Fruit fly (Drosophila melanogaster) whole organism, embryonic: ENCODE measurements around the gene p24-2.

Source experiments
- Atf-2 ChIP-seq: fragments of 200-800 bp; sonication (Bioruptor generic); optimal IDR thresholded peaks from 2 replicates; lab custom pipeline; 2016; ENCODE audit warnings: missing biosample characterization, missing genetic modification characterization
- Bdp1 ChIP-seq: fragments of 200-800 bp; sonication (Bioruptor generic); optimal IDR thresholded peaks from 3 replicates; lab custom pipeline; 2016; ENCODE audit warnings: missing biosample characterization, missing genetic modification characterization
- Bgb ChIP-seq: fragments of 200-800 bp; sonication (Bioruptor generic); IDR thresholded peaks from 2 replicates; pipeline ENCODE4 v1.3.6; 2022; ENCODE audit warnings: missing biosample characterization, missing genetic modification characterization; ENCODE audit not compliant: partially characterized antibody
- CG10147 ChIP-seq: fragments of 200-800 bp; sonication (Bioruptor generic); optimal IDR thresholded peaks from 2 replicates; lab custom pipeline; 2019; ENCODE audit warnings: missing biosample characterization, mild to moderate bottlenecking, missing genetic modification characterization, moderate library complexity
- CG10267 ChIP-seq: fragments of 200-800 bp; sonication (Bioruptor generic); optimal IDR thresholded peaks from 2 replicates; lab custom pipeline; 2018; ENCODE audit warnings: missing biosample characterization, mild to moderate bottlenecking, missing genetic modification characterization, moderate library complexity
- CG12104 ChIP-seq: fragments of 200-800 bp; sonication (Bioruptor generic); optimal IDR thresholded peaks from 3 replicates; lab custom pipeline; 2016; ENCODE audit warnings: missing biosample characterization, missing genetic modification characterization
- CG12744 ChIP-seq: fragments of 200-800 bp; sonication (Bioruptor generic); optimal IDR thresholded peaks from 2 replicates; lab custom pipeline; 2016; ENCODE audit warnings: missing biosample characterization, missing genetic modification characterization
- CG13287 ChIP-seq: fragments of 200-800 bp; sonication (Bioruptor generic); IDR thresholded peaks from 2 replicates; pipeline ENCODE4 v1.3.6; 2022; ENCODE audit warnings: missing biosample characterization, missing genetic modification characterization; ENCODE audit not compliant: partially characterized antibody
- CG14710 ChIP-seq: fragments of 200-800 bp; sonication (Bioruptor generic); optimal IDR thresholded peaks from 3 replicates; lab custom pipeline; 2019; ENCODE audit warnings: missing biosample characterization, mild to moderate bottlenecking, missing genetic modification characterization, moderate library complexity
- CG14860 ChIP-seq: fragments of 200-800 bp; sonication (Bioruptor generic); IDR thresholded peaks from 3 replicates; pipeline ENCODE4 v1.3.6; 2022; ENCODE audit warnings: missing biosample characterization, missing genetic modification characterization; ENCODE audit not compliant: partially characterized antibody
- CG15479 ChIP-seq: fragments of 200-800 bp; sonication (Bioruptor generic); optimal IDR thresholded peaks from 3 replicates; lab custom pipeline; 2019; ENCODE audit warnings: missing biosample characterization, mild to moderate bottlenecking, missing genetic modification characterization, moderate library complexity
- CG1603 ChIP-seq: fragments of 200-800 bp; sonication (Bioruptor generic); optimal IDR thresholded peaks from 2 replicates; lab custom pipeline; 2019; ENCODE audit warnings: missing biosample characterization, mild to moderate bottlenecking, missing genetic modification characterization, moderate library complexity
- CG16863 ChIP-seq: fragments of 200-800 bp; sonication (Bioruptor generic); optimal IDR thresholded peaks from 3 replicates; lab custom pipeline; 2016; ENCODE audit warnings: missing biosample characterization, missing genetic modification characterization
- CG17186 ChIP-seq: fragments of 200-800 bp; sonication (Bioruptor generic); optimal IDR thresholded peaks from 3 replicates; lab custom pipeline; 2017; ENCODE audit warnings: missing biosample characterization, missing genetic modification reagents, missing genetic modification characterization
- CG1792 ChIP-seq: fragments of 200-800 bp; sonication (Bioruptor generic); optimal IDR thresholded peaks from 2 replicates; lab custom pipeline; 2016; ENCODE audit warnings: missing biosample characterization, missing genetic modification characterization
- CG2120 ChIP-seq: fragments of 200-800 bp; sonication (Bioruptor generic); optimal IDR thresholded peaks from 3 replicates; lab custom pipeline; 2016; ENCODE audit warnings: missing biosample characterization, missing genetic modification characterization
- CG30431 ChIP-seq: fragments of 200-800 bp; sonication (Bioruptor generic); optimal IDR thresholded peaks from 2 replicates; lab custom pipeline; 2017; ENCODE audit warnings: missing biosample characterization, missing genetic modification characterization
- CG34422 ChIP-seq: fragments of 200-800 bp; sonication (Bioruptor generic); IDR thresholded peaks from 3 replicates; pipeline ENCODE4 v1.3.6; 2022; ENCODE audit warnings: missing biosample characterization, missing genetic modification characterization
- CG4424 ChIP-seq: fragments of 200-800 bp; sonication (Bioruptor generic); optimal IDR thresholded peaks from 3 replicates; lab custom pipeline; 2016; ENCODE audit warnings: missing biosample characterization, missing genetic modification characterization
- CG4617 ChIP-seq: fragments of 200-800 bp; sonication (Bioruptor generic); optimal IDR thresholded peaks from 3 replicates; lab custom pipeline; 2016; ENCODE audit warnings: missing biosample characterization, missing genetic modification characterization, borderline replicate concordance
- CG6175 ChIP-seq: fragments of 200-800 bp; sonication (Bioruptor generic); IDR thresholded peaks from 3 replicates; pipeline ENCODE4 v1.3.6; 2022; ENCODE audit warnings: missing biosample characterization, missing genetic modification characterization
- CG6683 ChIP-seq: fragments of 200-800 bp; sonication (Bioruptor generic); optimal IDR thresholded peaks from 2 replicates; lab custom pipeline; 2017; ENCODE audit warnings: missing biosample characterization, mild to moderate bottlenecking, missing genetic modification characterization, missing genetic modification reagents
- CG6689 ChIP-seq: fragments of 200-800 bp; sonication (Bioruptor generic); IDR thresholded peaks from 2 replicates; pipeline ENCODE4 v1.3.6; 2022; ENCODE audit warnings: missing biosample characterization, missing genetic modification characterization
- CG8290 ChIP-seq, 3 experiments: fragments of 200-800 bp; sonication (Bioruptor generic); optimal IDR thresholded peaks; 2 replicates each; lab custom pipeline; 2016 to 2019; ENCODE audit warnings: missing biosample characterization in 3 of 3, missing genetic modification characterization in 3 of 3, mild to moderate bottlenecking in 2 of 3, moderate library complexity in 1 of 3
- CG9437 ChIP-seq: fragments of 200-800 bp; sonication (Bioruptor generic); optimal IDR thresholded peaks from 2 replicates; lab custom pipeline; 2018; ENCODE audit warnings: missing biosample characterization, mild to moderate bottlenecking, missing genetic modification characterization
- CG9932 ChIP-seq: fragments of 200-800 bp; sonication (Bioruptor generic); IDR thresholded peaks from 2 replicates; pipeline ENCODE4 v1.3.6; 2022; ENCODE audit warnings: missing biosample characterization, missing genetic modification characterization
- Chrac-16 ChIP-seq: fragments of 200-800 bp; sonication (Bioruptor generic); optimal IDR thresholded peaks from 3 replicates; lab custom pipeline; 2016; ENCODE audit warnings: missing biosample characterization, missing genetic modification characterization
- Deaf1 ChIP-seq: fragments of 200-800 bp; optimal IDR thresholded peaks from 3 replicates; lab custom pipeline; 2019; ENCODE audit warnings: missing biosample characterization, mild to moderate bottlenecking, missing genetic modification characterization, moderate library complexity
- Elba2 ChIP-seq: fragments of 200-800 bp; sonication (Bioruptor generic); optimal IDR thresholded peaks from 3 replicates; lab custom pipeline; 2016; ENCODE audit warnings: missing biosample characterization, missing genetic modification characterization
- Poxn ChIP-seq: fragments of 200-800 bp; sonication (Bioruptor generic); IDR thresholded peaks from 2 replicates; pipeline ENCODE4 v1.3.6; 2022; ENCODE audit warnings: missing biosample characterization, missing genetic modification characterization
- Trl ChIP-seq, 3 experiments: fragments of >200 bp in 2 of 3; fragments of 200-800 bp in 1 of 3; sonication (Bioruptor generic) in 1 of 3; optimal IDR thresholded peaks; 2 replicates in 1 of 3; 3 replicates in 2 of 3; lab custom pipeline; 2016 to 2017; ENCODE audit warnings: missing biosample characterization in 1 of 3, missing genetic modification characterization in 1 of 3
- Xbp1 ChIP-seq: fragments of 200-800 bp; sonication (Bioruptor generic); optimal IDR thresholded peaks from 3 replicates; lab custom pipeline; 2016; ENCODE audit warnings: missing biosample characterization, mild to moderate bottlenecking, missing genetic modification characterization
- cato ChIP-seq: fragments of 200-800 bp; sonication (Bioruptor generic); optimal IDR thresholded peaks from 2 replicates; lab custom pipeline; 2016; ENCODE audit warnings: missing biosample characterization, missing genetic modification characterization, borderline replicate concordance
- croc ChIP-seq: fragments of 200-800 bp; sonication (Bioruptor generic); conservative IDR thresholded peaks from 3 replicates; pipeline ENCODE4 v1.3.6; 2022; ENCODE audit warnings: missing biosample characterization, missing genetic modification characterization
- dm ChIP-seq: fragments of 200-800 bp; sonication (Bioruptor generic); optimal IDR thresholded peaks from 3 replicates; lab custom pipeline; 2016; ENCODE audit warnings: missing biosample characterization, missing genetic modification characterization
- ems ChIP-seq: fragments of 200-800 bp; sonication (Bioruptor generic); optimal IDR thresholded peaks from 3 replicates; lab custom pipeline; 2016; ENCODE audit warnings: missing biosample characterization, missing genetic modification characterization
- ind ChIP-seq: fragments of 200-800 bp; sonication (Bioruptor generic); optimal IDR thresholded peaks from 3 replicates; lab custom pipeline; 2016; ENCODE audit warnings: missing biosample characterization, missing genetic modification characterization
- insv ChIP-seq, 2 experiments: fragments of 200-800 bp; sonication (Bioruptor generic); optimal IDR thresholded peaks; 3 replicates each; lab custom pipeline; 2016 to 2018; ENCODE audit warnings: missing biosample characterization in 2 of 2, missing genetic modification characterization in 2 of 2
- knrl ChIP-seq: fragments of 200-800 bp; sonication (Bioruptor generic); IDR thresholded peaks from 3 replicates; pipeline ENCODE4 v1.3.6; 2022; ENCODE audit warnings: missing biosample characterization, missing genetic modification characterization; ENCODE audit not compliant: partially characterized antibody
- luna ChIP-seq: fragments of 200-800 bp; sonication (Bioruptor generic); optimal IDR thresholded peaks from 2 replicates; lab custom pipeline; 2016; ENCODE audit warnings: missing biosample characterization, missing genetic modification characterization
- mld ChIP-seq: fragments of 200-800 bp; sonication (Bioruptor generic); IDR thresholded peaks from 3 replicates; pipeline ENCODE4 v1.3.6; 2022; ENCODE audit warnings: missing biosample characterization, missing genetic modification characterization; ENCODE audit not compliant: partially characterized antibody
- odd ChIP-seq: fragments of 200-800 bp; sonication (Bioruptor generic); optimal IDR thresholded peaks from 2 replicates; lab custom pipeline; 2017; ENCODE audit warnings: missing biosample characterization, mild to moderate bottlenecking, missing genetic modification characterization
- pzg ChIP-seq: fragments of 200-800 bp; sonication (Bioruptor generic); optimal IDR thresholded peaks from 3 replicates; lab custom pipeline; 2018; ENCODE audit warnings: missing biosample characterization, mild to moderate bottlenecking, missing genetic modification characterization, moderate library complexity
- slbo ChIP-seq: fragments of 200-800 bp; sonication (Bioruptor generic); IDR thresholded peaks from 2 replicates; pipeline ENCODE4 v1.3.6; 2022; ENCODE audit warnings: missing biosample characterization, missing genetic modification characterization
- stwl ChIP-seq: fragments of 200-800 bp; sonication (Bioruptor generic); optimal IDR thresholded peaks from 3 replicates; lab custom pipeline; 2018; ENCODE audit warnings: missing biosample characterization, mild to moderate bottlenecking, missing genetic modification characterization, moderate library complexity
- trem ChIP-seq: fragments of 200-800 bp; optimal IDR thresholded peaks from 3 replicates; lab custom pipeline; 2019; ENCODE audit warnings: missing biosample characterization, mild to moderate bottlenecking, missing genetic modification characterization, moderate library complexity
- zen ChIP-seq: fragments of 200-800 bp; sonication (Bioruptor generic); optimal IDR thresholded peaks from 3 replicates; lab custom pipeline; 2018; ENCODE audit warnings: missing biosample characterization, mild to moderate bottlenecking, missing genetic modification characterization, moderate library complexity
- zen2 ChIP-seq: fragments of 200-800 bp; sonication (Bioruptor generic); IDR thresholded peaks from 3 replicates; pipeline ENCODE4 v1.3.6; 2022; ENCODE audit warnings: missing biosample characterization, missing genetic modification characterization; ENCODE audit not compliant: partially characterized antibody

The p24-2 gene

dm6 chr3R:9725121-9725956 lies 32.7 kb upstream of the p24-2 start, which contains the start of gene hyd (continued):
- TF ChIP-seq CG9932 (GFP tag; lab: Robert Waterston, UW) = peak; percentile 45
- TF ChIP-seq CG10147 (GFP tag; lab: Kevin White, UChicago) = no peak
- TF ChIP-seq Poxn (GFP tag; lab: Robert Waterston, UW) = no peak
- peak; percentile 35; the same call in 2 of the 3 replicates for TF ChIP-seq mld (GFP tag; lab: Robert Waterston, UW)
- TF ChIP-seq cato (GFP tag; lab: Kevin White, UChicago) = no peak
- TF ChIP-seq CG6683 (GFP tag; lab: Kevin White, UChicago) = no peak
- peak; percentile 15 for TF ChIP-seq dm
- TF ChIP-seq CG4424 (GFP tag; lab: Kevin White, UChicago) = peak; percentile 2
- no peak for TF ChIP-seq CG30431 (GFP tag; lab: Kevin White, UChicago)
- TF ChIP-seq CG14860 (GFP tag; lab: Robert Waterston, UW) = peak; percentile 66; the same call in 2 of the 3 replicates
- TF ChIP-seq CG15479 (GFP tag; lab: Kevin White, UChicago) = peak; percentile 56
- peak; percentile 83 for TF ChIP-seq pzg (GFP tag; lab: Kevin White, UChicago)
- no peak for TF ChIP-seq CG6175 (GFP tag; lab: Robert Waterston, UW)
- TF ChIP-seq Elba2 (GFP tag; lab: Kevin White, UChicago) = no peak
- TF ChIP-seq zen2 = peak; percentile 66
- TF ChIP-seq CG4617 (GFP tag; lab: Kevin White, UChicago) = peak; percentile 88
- no peak; the same call in 1 of the 2 replicates for TF ChIP-seq slbo (GFP tag; lab: Robert Waterston, UW)
- peak; percentile 63 for TF ChIP-seq CG14710 (tag; lab: Kevin White, UChicago)
- no peak for TF ChIP-seq CG12744 (GFP tag; lab: Kevin White, UChicago)
- TF ChIP-seq insv (GFP tag; optimal IDR thresholded peaks at IDR 0.05; lab: Kevin White, UChicago) = peak in 1 of 2 experiments; percentile 14
- peak; percentile 62 for TF ChIP-seq stwl (tag; lab: Kevin White, UChicago)
- TF ChIP-seq CG16863 (GFP tag; lab: Kevin White, UChicago) = peak; percentile 24
- peak; percentile 87 for TF ChIP-seq CG13287
- TF ChIP-seq Xbp1 (GFP tag; lab: Kevin White, UChicago) = peak; percentile 15
- no peak for TF ChIP-seq CG1603 (tag; lab: Kevin White, UChicago)
- TF ChIP-seq CG12104 = no peak
- peak; percentile 84 for TF ChIP-seq knrl
- peak; percentile 24 for TF ChIP-seq CG17186
- no peak for TF ChIP-seq odd (GFP tag; lab: Kevin White, UChicago)
- TF ChIP-seq CG9437 = peak; percentile 83
- peak; percentile 97 for TF ChIP-seq trem (tag; lab: Kevin White, UChicago)
- no peak for TF ChIP-seq Deaf1 (tag; lab: Kevin White, UChicago)
- peak; percentile 43 for TF ChIP-seq CG10267 (tag; lab: Kevin White, UChicago)
- TF ChIP-seq CG34422 (GFP tag; lab: Robert Waterston, UW) = peak; percentile 71; the same call in 1 of the 3 replicates
- TF ChIP-seq ind (GFP tag; lab: Kevin White, UChicago) = no peak
- TF ChIP-seq Bdp1 (GFP tag; lab: Kevin White, UChicago) = no peak

- 0 out of 3 replicates have a peak, but pooled peaks have one; percentile 13 for TF ChIP-seq croc (GFP tag; lab: Robert Waterston, UW)
- TF ChIP-seq Atf-2 = peak; percentile 17
- TF ChIP-seq ems (GFP tag; lab: Kevin White, UChicago) = peak; percentile 26
- TF ChIP-seq trem (tag; lab: Kevin White, UChicago) = peak; percentile 78
- peak; percentile 52 for TF ChIP-seq CG16863 (GFP tag; lab: Kevin White, UChicago)
- peak; percentile 67 for TF ChIP-seq CG8290 (GFP tag; optimal IDR thresholded peaks at IDR 0.05; lab: Kevin White, UChicago)
- no peak for TF ChIP-seq CG8290 (tag; optimal IDR thresholded peaks at IDR 0.05; lab: Kevin White, UChicago)
- TF ChIP-seq Trl (optimal IDR thresholded peaks at IDR 0.05; lab: Kevin White, UChicago) = no peak
- peak; percentile 71 for TF ChIP-seq Trl (GFP tag; optimal IDR thresholded peaks at IDR 0.05; lab: Kevin White, UChicago)
- TF ChIP-seq Bgb (GFP tag; lab: Robert Waterston, UW) = no peak
- TF ChIP-seq zen (tag; lab: Kevin White, UChicago) = peak; percentile 69
- no peak for TF ChIP-seq CG2120 (GFP tag; lab: Kevin White, UChicago)
- TF ChIP-seq CG1792 (GFP tag; lab: Kevin White, UChicago) = peak; percentile 69
- peak; percentile 24 for TF ChIP-seq Chrac-16 (GFP tag; lab: Kevin White, UChicago)
- peak; percentile 46 for TF ChIP-seq luna (GFP tag; lab: Kevin White, UChicago)
- no peak for TF ChIP-seq CG6689
These were observed 18.3 kb upstream of the p24-2 start, which contains the start of the genes trbd and dmt for dm6 chr3R:9710886-9711285. TSS of gene trbd (minus strand) at chr3R:9711037. TSS of gene dmt (plus strand) at chr3R:9711142.
